Fruit fly (Drosophila melanogaster): ENCODE results near the gene Acbp5.
A peak's percentile ranks its signal among the peaks of the same experiment; 100 is the strongest.

The Acbp5 gene

dm6 chr3L:8751262-8751661, 37.1 kb downstream of the Acbp5 start (continued):
- TF ChIP-seq Hmr (GFP tag; optimal IDR thresholded peaks at IDR 0.05) (no peak), Fer2 (tag; optimal IDR thresholded peaks at IDR 0.05) (no peak), oc (tag; optimal IDR thresholded peaks at IDR 0.05) (peak; percentile 65), HmgZ (tag; optimal IDR thresholded peaks at IDR 0.05) (no peak), CG6272 (GFP tag; IDR thresholded peaks at IDR 0.05) (no peak), al (GFP tag; IDR thresholded peaks at IDR 0.05) (no peak), unc-4 (GFP tag; IDR thresholded peaks at IDR 0.05; ENCODE audit: partially characterized antibody) (no peak), Ets97D (GFP tag; optimal IDR thresholded peaks at IDR 0.05) (no peak), prd (optimal IDR thresholded peaks at IDR 0.05) (no peak), prd (GFP tag; IDR thresholded peaks at IDR 0.05) (peak; percentile 48; the same call in 1 of the 3 replicates), onecut (GFP tag; IDR thresholded peaks at IDR 0.05) (peak; percentile 40; the same call in 1 of the 2 replicates), slbo (GFP tag; IDR thresholded peaks at IDR 0.05) (peak; percentile 28; the same call in 1 of the 2 replicates), CG13624 (GFP tag; optimal IDR thresholded peaks at IDR 0.05) (peak; percentile 8), CG7357 (GFP tag; IDR thresholded peaks at IDR 0.05) (no peak), nom (GFP tag; optimal IDR thresholded peaks at IDR 0.05) (no peak), CG43689 (GFP tag; IDR thresholded peaks at IDR 0.05) (no peak), Aef1 (GFP tag; IDR thresholded peaks at IDR 0.05) (no peak), ase (GFP tag; IDR thresholded peaks at IDR 0.05) (no peak), mld (GFP tag; IDR thresholded peaks at IDR 0.05; ENCODE audit: partially characterized antibody) (no peak), Eip74EF (GFP tag; optimal IDR thresholded peaks at IDR 0.05) (peak in 1 of 2 experiments; percentile 33), Hsf (GFP tag; optimal IDR thresholded peaks at IDR 0.05) (peak; percentile 32), CG3407 (GFP tag; optimal IDR thresholded peaks at IDR 0.05) (peak; percentile 43), wek (GFP tag; optimal IDR thresholded peaks at IDR 0.05) (no peak), CG11560 (tag; IDR thresholded peaks at IDR 0.05) (0 out of 3 replicates have a peak, but pooled peaks have one; percentile 50), chinmo (GFP tag; IDR thresholded peaks at IDR 0.05; ENCODE audit: partially characterized antibody) (no peak), maf-S (GFP tag; optimal IDR thresholded peaks at IDR 0.05) (no peak), Nf-YC (tag; optimal IDR thresholded peaks at IDR 0.05) (no peak), CG9817 (tag; optimal IDR thresholded peaks at IDR 0.05) (no peak), CG4328 (GFP tag; optimal IDR thresholded peaks at IDR 0.05) (no peak), Adf1 (GFP tag; IDR thresholded peaks at IDR 0.05) (no peak), trem (tag; optimal IDR thresholded peaks at IDR 0.05) (no peak), tap (tag; optimal IDR thresholded peaks at IDR 0.05) (peak; percentile 25), trh (GFP tag; optimal IDR thresholded peaks at IDR 0.05) (no peak), CG3847 (GFP tag; IDR thresholded peaks at IDR 0.05) (no peak), CG10543 (GFP tag; optimal IDR thresholded peaks at IDR 0.05) (no peak), HLHmδ (GFP tag; optimal IDR thresholded peaks at IDR 0.05) (no peak), CG15514 (GFP tag; optimal IDR thresholded peaks at IDR 0.05) (no peak), CG15011 (GFP tag; optimal IDR thresholded peaks at IDR 0.05) (peak; percentile 8), da (GFP tag; optimal IDR thresholded peaks at IDR 0.05) (no peak), CG9609 (GFP tag; optimal IDR thresholded peaks at IDR 0.05) (no peak), bbx (GFP tag; IDR thresholded peaks at IDR 0.05; ENCODE audit: partially characterized antibody) (no peak), B-H2 (GFP tag; optimal IDR thresholded peaks at IDR 0.05) (no peak), CG12391 (tag; optimal IDR thresholded peaks at IDR 0.05) (peak; percentile 64), ind (GFP tag; optimal IDR thresholded peaks at IDR 0.05) (peak; percentile 44), org-1 (GFP tag; optimal IDR thresholded peaks at IDR 0.05) (peak; percentile 44), CG5180 (GFP tag; optimal IDR thresholded peaks at IDR 0.05) (peak; percentile 34), Abd-B (GFP tag; optimal IDR thresholded peaks at IDR 0.05) (peak; percentile 30), CG18764 (GFP tag; optimal IDR thresholded peaks at IDR 0.05) (no peak), MBD-R2 (GFP tag; IDR thresholded peaks at IDR 0.05) (no peak; the same call in 1 of the 2 replicates), dm (GFP tag; optimal IDR thresholded peaks at IDR 0.05) (no peak), CG7987 (GFP tag; optimal IDR thresholded peaks at IDR 0.05) (no peak)

Measured in whole organism, embryonic.